Worm (Caenorhabditis elegans) whole organism, L1 larva: ENCODE measurements around the gene F07C6.2.

Source experiments
- elt-3 ChIP-seq, 6 experiments: fragments of 150-350 bp in 1 of 6; sonication (generic microtip); optimal IDR thresholded peaks; 2 replicates each; lab custom pipeline; 2017 to 2018; ENCODE audit warnings: missing biosample characterization in 6 of 6, missing genetic modification characterization in 6 of 6, inconsistent platforms in 1 of 6
- fkh-10 ChIP-seq: sonication (generic microtip); optimal IDR thresholded peaks from 2 replicates; lab custom pipeline; 2017; ENCODE audit warnings: missing biosample characterization, missing genetic modification reagents, missing genetic modification characterization
- fkh-8 ChIP-seq: sonication (generic microtip); optimal IDR thresholded peaks from 2 replicates; lab custom pipeline; 2016; ENCODE audit warnings: mild to moderate bottlenecking, missing genetic modification characterization, missing compliant biosample characterization
- jun-1 ChIP-seq: fragments of 150-350 bp; optimal IDR thresholded peaks from 2 replicates; lab custom pipeline; 2014; ENCODE audit warnings: missing biosample characterization, missing genetic modification reagents, missing genetic modification characterization
- lin-13 ChIP-seq: fragments of 150-350 bp; optimal IDR thresholded peaks from 2 replicates; lab custom pipeline; 2014; ENCODE audit warnings: missing biosample characterization, missing genetic modification reagents, missing genetic modification characterization
- mep-1 ChIP-seq: fragments of 150-350 bp; optimal IDR thresholded peaks from 2 replicates; lab custom pipeline; 2014; ENCODE audit warnings: missing biosample characterization, missing genetic modification characterization

DNA sequence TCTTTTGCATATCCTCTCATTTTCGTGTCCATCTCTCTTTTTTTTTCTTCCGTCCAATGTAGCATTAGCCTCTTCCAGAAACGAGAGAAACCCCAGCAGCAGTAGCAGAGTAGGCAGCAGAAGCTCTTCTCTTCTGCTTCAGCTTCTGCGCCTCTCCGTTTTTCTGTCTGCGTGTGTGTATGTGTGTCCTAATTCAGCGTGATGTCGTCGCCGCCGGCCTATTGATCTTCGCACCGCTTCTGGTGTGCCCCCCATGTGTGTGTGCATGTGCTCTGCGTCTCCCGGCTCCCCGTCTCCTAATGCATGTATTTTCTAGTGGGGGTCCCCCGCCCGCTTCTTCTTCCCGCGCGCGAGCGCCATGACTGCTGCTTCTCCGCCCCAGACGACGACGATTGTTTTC, 19.6 kb upstream of the F07C6.2 start:
- no peak for TF ChIP-seq mep-1 (tag; lab: Kevin White, UChicago)
- peak; percentile 36 for TF ChIP-seq jun-1
- TF ChIP-seq fkh-8 (tag; lab: Kevin White, UChicago) = peak; percentile 92
- peak; percentile 68 for TF ChIP-seq fkh-10 (GFP tag; lab: Kevin White, UChicago)
- no peak for TF ChIP-seq lin-13 (GFP tag; lab: Kevin White, UChicago)
- TF ChIP-seq elt-3 (tag; optimal IDR thresholded peaks at IDR 0.05; lab: Kevin White, UChicago) = no peak
